Worm (Caenorhabditis elegans): ENCODE data around the gene fbxc-55.

Gene fbxc-55

ce11 chrII:3135293-3135692, 34.7 kb downstream of the fbxc-55 start:
- no peak for TF ChIP-seq cog-1 (tag; optimal IDR thresholded peaks at IDR 0.05)
- peak; percentile 20; the same call in 1 of the 2 replicates for TF ChIP-seq ztf-29 (GFP tag; IDR thresholded peaks at IDR 0.05)

ce11 chrII:3129007-3129406, 41.0 kb downstream of the fbxc-55 start, which contains the start of gene chil-24:
Gene chil-24 (plus strand): TSS chrII:3129162.
- TF ChIP-seq ztf-29 (GFP tag; IDR thresholded peaks at IDR 0.05) (no peak), ref-1 (GFP tag; conservative IDR thresholded peaks at IDR 0.05) (no peak), tab-1 (GFP tag; IDR thresholded peaks at IDR 0.05) (no peak), med-1 (GFP tag; optimal IDR thresholded peaks at IDR 0.05; ENCODE audit: insufficient read depth) (no peak)

ce11 chrII:3126741-3127140, 43.2 kb downstream of the fbxc-55 start, which contains the start of gene ins-31:
Gene ins-31 (plus strand): TSS chrII:3127041.
- 0 out of 2 replicates have a peak, but pooled peaks have one; percentile 32 for TF ChIP-seq ztf-23 (GFP tag; IDR thresholded peaks at IDR 0.05)

- TF ChIP-seq ztf-29 (GFP tag; IDR thresholded peaks at IDR 0.05): no peak
- no peak for TF ChIP-seq ref-1 (GFP tag; conservative IDR thresholded peaks at IDR 0.05)
- no peak for TF ChIP-seq T22C8.4 (GFP tag; IDR thresholded peaks at IDR 0.05)
- TF ChIP-seq flt-1 (GFP tag; IDR thresholded peaks at IDR 0.05): no peak
- no peak for TF ChIP-seq tab-1 (GFP tag; IDR thresholded peaks at IDR 0.05)
- TF ChIP-seq cog-1 (tag; optimal IDR thresholded peaks at IDR 0.05): no peak
- TF ChIP-seq ztf-23 (GFP tag; IDR thresholded peaks at IDR 0.05): no peak
- no peak for TF ChIP-seq med-1 (GFP tag; optimal IDR thresholded peaks at IDR 0.05; ENCODE audit: insufficient read depth)
- TF ChIP-seq klf-2 (GFP tag; conservative IDR thresholded peaks at IDR 0.05): no peak
Measured at ce11 chrII:3126341-3126740, 43.6 kb downstream of the fbxc-55 start, which contains the start of gene ins-19. Gene ins-19 (minus strand): TSS chrII:3126441.

ce11 chrII:3123206-3123605, 46.8 kb downstream of the fbxc-55 start, which contains the start of gene srh-71:
Gene srh-71 (plus strand): TSS chrII:3123506.
- TF ChIP-seq tab-1 (GFP tag; IDR thresholded peaks at IDR 0.05) (no peak), cog-1 (tag; optimal IDR thresholded peaks at IDR 0.05) (no peak), klf-2 (GFP tag; conservative IDR thresholded peaks at IDR 0.05) (no peak), ztf-29 (GFP tag; IDR thresholded peaks at IDR 0.05) (no peak), T22C8.4 (GFP tag; IDR thresholded peaks at IDR 0.05) (no peak), ztf-23 (GFP tag; IDR thresholded peaks at IDR 0.05) (no peak), ref-1 (GFP tag; conservative IDR thresholded peaks at IDR 0.05) (no peak), med-1 (GFP tag; optimal IDR thresholded peaks at IDR 0.05; ENCODE audit: insufficient read depth) (no peak), flt-1 (GFP tag; IDR thresholded peaks at IDR 0.05) (no peak)

- TF ChIP-seq ref-1 (GFP tag; conservative IDR thresholded peaks at IDR 0.05) (no peak), flt-1 (GFP tag; IDR thresholded peaks at IDR 0.05) (no peak), tab-1 (GFP tag; IDR thresholded peaks at IDR 0.05) (no peak), cog-1 (tag; optimal IDR thresholded peaks at IDR 0.05) (peak; percentile 15), T22C8.4 (GFP tag; IDR thresholded peaks at IDR 0.05) (peak; percentile 53)
Measured at ce11 chrII:3118907-3119382, 51.0 kb downstream of the fbxc-55 start, which contains the start of gene T10D4.6. Gene T10D4.6 (plus strand): TSS chrII:3119332.
